Worm (Caenorhabditis elegans): ENCODE results near the gene srh-139.
A peak's percentile ranks its signal among the peaks of the same experiment; 100 is the strongest.

The srh-139 gene

DNA sequence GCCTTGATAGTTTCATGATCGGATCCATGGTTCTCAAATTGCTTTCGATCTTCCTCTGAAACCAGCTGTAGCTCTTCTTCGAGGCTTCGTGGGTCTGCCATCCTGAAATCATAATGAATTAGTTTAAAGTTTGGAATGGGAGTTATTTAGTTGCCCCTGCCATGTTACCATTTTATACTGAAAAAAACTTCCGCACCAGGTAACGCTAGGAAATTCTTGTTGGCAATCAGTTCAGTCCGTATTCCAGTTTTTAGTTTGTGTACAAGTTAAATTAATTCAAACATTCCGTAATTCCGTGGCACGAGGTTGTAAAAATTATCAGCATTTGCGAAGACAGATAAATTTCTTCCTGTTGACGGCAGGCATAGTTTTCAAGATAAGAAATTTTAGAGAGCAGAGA, 3.7 kb downstream of the srh-139 start, which contains the start of gene Y32B12A.5:
Gene Y32B12A.5 (minus strand): TSS at position 101 of the 400 bp plus-strand sequence.
- TF ChIP-seq tbx-2 (tag; optimal IDR thresholded peaks at IDR 0.05) = no peak
- TF ChIP-seq elt-2 (tag; optimal IDR thresholded peaks at IDR 0.05) = peak; percentile 10

DNA sequence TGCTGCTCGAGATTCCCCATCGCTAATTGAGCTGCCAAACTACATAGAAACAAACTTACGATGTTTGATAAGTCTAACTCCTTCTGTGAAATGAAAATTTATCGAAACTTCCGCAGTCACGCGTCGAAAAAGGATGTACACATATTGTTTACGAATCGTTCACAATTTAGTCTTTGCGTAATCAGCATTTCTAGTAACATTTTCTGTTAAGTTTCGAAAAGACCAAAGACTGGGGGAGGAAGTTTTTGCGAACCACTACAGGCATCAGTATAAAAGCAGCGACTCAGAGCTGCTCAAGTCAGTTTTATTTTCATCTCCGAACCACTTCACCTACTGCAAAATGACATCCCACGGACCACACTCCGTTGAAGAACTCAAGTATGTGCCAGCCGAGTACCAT, 4.4 kb downstream of the srh-139 start, which contains the start of gene sqst-4:
Gene sqst-4 (plus strand): TSS at position 301 of the 400 bp plus-strand sequence.
- TF ChIP-seq ztf-11 (tag; optimal IDR thresholded peaks at IDR 0.05) (no peak), ama-1 (optimal IDR thresholded peaks at IDR 0.05) (no peak), zag-1 (tag; optimal IDR thresholded peaks at IDR 0.05) (no peak), nhr-77 (tag; optimal IDR thresholded peaks at IDR 0.05) (no peak), egl-27 (tag; optimal IDR thresholded peaks at IDR 0.05) (no peak), aly-2 (tag; optimal IDR thresholded peaks at IDR 0.05) (no peak), lin-39 (tag; optimal IDR thresholded peaks at IDR 0.05) (no peak), ceh-28 (tag; optimal IDR thresholded peaks at IDR 0.05) (no peak), elt-3 (tag; optimal IDR thresholded peaks at IDR 0.05) (no peak), nhr-237 (tag; optimal IDR thresholded peaks at IDR 0.05) (no peak), tbx-2 (tag; optimal IDR thresholded peaks at IDR 0.05) (no peak)

DNA sequence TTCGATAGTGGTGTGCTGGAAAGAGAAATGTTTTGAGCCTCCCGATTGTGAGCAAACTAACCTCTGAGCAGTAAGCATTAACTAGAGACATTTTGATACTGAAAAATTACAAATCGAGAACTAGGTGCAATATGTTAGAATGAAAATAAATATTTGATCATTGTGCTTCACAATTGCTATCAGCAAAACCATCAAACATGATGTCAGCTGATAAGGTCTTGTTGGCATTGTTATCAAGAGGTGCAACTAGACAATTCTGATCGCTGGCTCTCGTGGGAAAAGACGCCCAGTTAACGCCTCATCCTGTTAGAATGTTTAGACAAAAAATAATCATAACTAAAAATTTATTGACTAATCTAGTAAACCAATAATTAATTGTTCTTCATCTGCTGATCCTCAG, 10.6 kb downstream of the srh-139 start, which contains the start of gene comt-2:
Gene comt-2 (minus strand): TSS at position 131 of the 400 bp plus-strand sequence.
- TF ChIP-seq elt-2 (tag; optimal IDR thresholded peaks at IDR 0.05) = peak; percentile 88
- peak; percentile 63 for TF ChIP-seq pqm-1 (tag; optimal IDR thresholded peaks at IDR 0.05)
- no peak for TF ChIP-seq elt-1 (tag; optimal IDR thresholded peaks at IDR 0.05)
- TF ChIP-seq fos-1 (tag; optimal IDR thresholded peaks at IDR 0.05) = no peak
- TF ChIP-seq nfya-1 (tag; optimal IDR thresholded peaks at IDR 0.05; ENCODE audit: insufficient read depth) = no peak
- no peak for TF ChIP-seq lsy-12 (tag; optimal IDR thresholded peaks at IDR 0.05)
- TF ChIP-seq hmg-11 (tag; optimal IDR thresholded peaks at IDR 0.05) = no peak
- TF ChIP-seq lin-39 (tag; optimal IDR thresholded peaks at IDR 0.05) = no peak

DNA sequence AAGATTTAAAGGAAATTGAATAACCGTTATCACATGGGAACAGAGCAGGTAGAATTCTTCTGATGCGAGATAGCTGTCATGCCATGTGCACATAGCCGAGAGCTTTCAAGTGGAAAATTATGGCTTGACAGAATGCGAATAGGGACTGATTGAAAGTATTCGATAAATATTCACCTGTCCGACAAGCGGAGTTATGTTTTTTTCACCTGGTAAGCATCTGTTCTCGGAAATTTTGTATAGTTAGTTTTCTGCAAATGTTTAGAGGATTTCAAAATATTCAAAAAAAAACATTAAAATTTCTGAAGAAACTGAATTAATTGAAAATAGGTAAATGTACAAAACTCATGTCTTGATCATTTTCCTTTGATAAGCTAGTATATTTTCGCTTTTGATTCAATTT, 13.7 kb downstream of the srh-139 start, which contains the start of gene srh-136:
Gene srh-136 (minus strand): TSS at position 93 of the 400 bp plus-strand sequence.
- no peak for TF ChIP-seq nfya-1 (tag; optimal IDR thresholded peaks at IDR 0.05; ENCODE audit: insufficient read depth)
- no peak for TF ChIP-seq nhr-12 (tag; optimal IDR thresholded peaks at IDR 0.05)
- TF ChIP-seq nhr-237 (tag; optimal IDR thresholded peaks at IDR 0.05) = no peak
- no peak for TF ChIP-seq jun-1 (tag; optimal IDR thresholded peaks at IDR 0.05)
- no peak for TF ChIP-seq nhr-67 (tag; optimal IDR thresholded peaks at IDR 0.05)
- no peak for TF ChIP-seq unc-39 (tag; optimal IDR thresholded peaks at IDR 0.05)
- no peak for TF ChIP-seq nhr-43 (tag; optimal IDR thresholded peaks at IDR 0.05; ENCODE audit: poor library complexity, severe bottlenecking)
- no peak for TF ChIP-seq nhr-76 (tag; optimal IDR thresholded peaks at IDR 0.05)
- no peak for TF ChIP-seq nhr-77 (tag; optimal IDR thresholded peaks at IDR 0.05)
- no peak for TF ChIP-seq fkh-2 (tag; optimal IDR thresholded peaks at IDR 0.05)
- TF ChIP-seq nhr-23 (tag; optimal IDR thresholded peaks at IDR 0.05) = no peak
- TF ChIP-seq sea-2 (GFP tag; optimal IDR thresholded peaks at IDR 0.05) = no peak
- no peak for TF ChIP-seq ceh-28 (tag; optimal IDR thresholded peaks at IDR 0.05)
- no peak for TF ChIP-seq lin-15B (tag; optimal IDR thresholded peaks at IDR 0.05)

DNA sequence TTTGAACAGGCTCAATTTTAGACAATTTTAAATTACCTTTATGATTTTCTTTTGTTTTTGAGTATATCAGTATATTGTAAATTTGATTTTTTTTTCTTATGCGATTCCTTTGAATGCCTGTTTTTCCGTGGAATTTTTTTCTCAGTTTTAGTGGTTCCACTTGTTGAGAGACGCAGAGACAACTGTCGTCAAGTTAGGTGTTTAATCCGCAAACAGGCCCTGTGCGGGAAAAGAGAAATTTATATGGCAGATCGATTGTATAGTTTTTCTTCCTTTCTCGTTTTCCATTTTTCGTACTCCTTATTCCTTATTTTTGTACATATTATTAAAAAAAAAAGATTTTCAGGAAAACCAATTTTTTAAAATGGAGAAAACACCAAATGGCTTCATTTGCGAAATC, 15.2 kb downstream of the srh-139 start, which contains the start of gene F36D3.1:
Gene F36D3.1 (plus strand): TSS at position 347 of the 400 bp plus-strand sequence.
- TF ChIP-seq lin-15B (tag; optimal IDR thresholded peaks at IDR 0.05) (peak; percentile 64), ztf-4 (tag; optimal IDR thresholded peaks at IDR 0.05) (no peak), elt-1 (tag; optimal IDR thresholded peaks at IDR 0.05) (no peak), ceh-28 (tag; optimal IDR thresholded peaks at IDR 0.05) (peak; percentile 36), hmg-11 (tag; optimal IDR thresholded peaks at IDR 0.05) (peak; percentile 22), lin-39 (tag; optimal IDR thresholded peaks at IDR 0.05) (no peak), skn-1 (tag; optimal IDR thresholded peaks at IDR 0.05) (peak; percentile 15), pha-4 (tag; optimal IDR thresholded peaks at IDR 0.05) (peak; percentile 58), unc-39 (tag; optimal IDR thresholded peaks at IDR 0.05) (no peak), snpc-4 (tag; optimal IDR thresholded peaks at IDR 0.05) (peak; percentile 70), egl-27 (tag; optimal IDR thresholded peaks at IDR 0.05) (no peak), aly-2 (tag; optimal IDR thresholded peaks at IDR 0.05) (no peak), mdl-1 (tag; optimal IDR thresholded peaks at IDR 0.05) (no peak), nhr-43 (tag; optimal IDR thresholded peaks at IDR 0.05; ENCODE audit: poor library complexity, severe bottlenecking) (no peak), nhr-25 (tag; optimal IDR thresholded peaks at IDR 0.05) (no peak), elt-2 (tag; optimal IDR thresholded peaks at IDR 0.05) (peak; percentile 19), nfya-1 (tag; optimal IDR thresholded peaks at IDR 0.05; ENCODE audit: insufficient read depth) (peak; percentile 70), fos-1 (tag; optimal IDR thresholded peaks at IDR 0.05) (no peak), unc-62 (GFP tag; optimal IDR thresholded peaks at IDR 0.05) (no peak), ceh-9 (tag; optimal IDR thresholded peaks at IDR 0.05) (no peak), nhr-12 (tag; optimal IDR thresholded peaks at IDR 0.05) (no peak), pqm-1 (tag; optimal IDR thresholded peaks at IDR 0.05) (no peak), nhr-67 (tag; optimal IDR thresholded peaks at IDR 0.05) (no peak)

All from whole organism, L3 larva.